Fruit fly (Drosophila melanogaster): ENCODE data around the gene veli.

veli gene

dm6 chr3R:25066856-25067255 lies 1.5 kb upstream of the veli start:
- TF ChIP-seq ovo (GFP tag; optimal IDR thresholded peaks at IDR 0.05) (no peak), CG7101 (tag; optimal IDR thresholded peaks at IDR 0.05) (no peak), Hr96 (GFP tag; optimal IDR thresholded peaks at IDR 0.05) (no peak), CG14711 (tag; optimal IDR thresholded peaks at IDR 0.05) (no peak), toe (GFP tag; optimal IDR thresholded peaks at IDR 0.05) (no peak), CG7045 (GFP tag; optimal IDR thresholded peaks at IDR 0.05) (no peak), CG12768 (GFP tag; optimal IDR thresholded peaks at IDR 0.05) (no peak), Clk (GFP tag; optimal IDR thresholded peaks at IDR 0.05) (no peak), CG33017 (tag; optimal IDR thresholded peaks at IDR 0.05) (no peak), CG11617 (GFP tag; optimal IDR thresholded peaks at IDR 0.05) (no peak), Mnt (GFP tag; optimal IDR thresholded peaks at IDR 0.05) (no peak), Crg-1 (GFP tag; optimal IDR thresholded peaks at IDR 0.05) (no peak), bab1 (GFP tag; optimal IDR thresholded peaks at IDR 0.05) (no peak)

dm6 chr3R:25060462-25060861 lies 4.9 kb downstream of the veli start:
- TF ChIP-seq kay (GFP tag; ENCODE audit: borderline replicate concordance) (peak; percentile 7), bab1 (GFP tag; optimal IDR thresholded peaks at IDR 0.05) (no peak)

- TF ChIP-seq pad (GFP tag; optimal IDR thresholded peaks at IDR 0.05) (peak; percentile 93), cnc (optimal IDR thresholded peaks at IDR 0.05) (no peak), Crg-1 (GFP tag; optimal IDR thresholded peaks at IDR 0.05) (no peak), bab1 (GFP tag; optimal IDR thresholded peaks at IDR 0.05) (no peak), CG11617 (GFP tag; optimal IDR thresholded peaks at IDR 0.05) (no peak), toe (GFP tag; optimal IDR thresholded peaks at IDR 0.05) (no peak), CG12768 (GFP tag; optimal IDR thresholded peaks at IDR 0.05) (peak; percentile 8), tj (GFP tag; optimal IDR thresholded peaks at IDR 0.05) (no peak), CG7101 (tag; optimal IDR thresholded peaks at IDR 0.05) (no peak), CG33017 (tag; optimal IDR thresholded peaks at IDR 0.05) (no peak), cic (GFP tag; optimal IDR thresholded peaks at IDR 0.05) (peak; percentile 56), kay (GFP tag; ENCODE audit: borderline replicate concordance) (peak; percentile 86), ovo (GFP tag; optimal IDR thresholded peaks at IDR 0.05) (peak; percentile 86), Hr96 (GFP tag; optimal IDR thresholded peaks at IDR 0.05) (no peak)
These were observed 8.8 kb downstream of the veli start for dm6 chr3R:25056488-25057157.

dm6 chr3R:25056016-25056415 lies 9.4 kb downstream of the veli start, which contains the start of the genes CG31111 and stac:
Gene CG31111 (minus strand): TSS chr3R:25056177.
Gene stac (plus strand): TSS chr3R:25056286.
- peak; percentile 32 for TF ChIP-seq CG33017 (tag; optimal IDR thresholded peaks at IDR 0.05)
- no peak for TF ChIP-seq CG5204 (GFP tag; optimal IDR thresholded peaks at IDR 0.05)
- peak; percentile 89 for TF ChIP-seq kay (GFP tag; ENCODE audit: borderline replicate concordance)
- TF ChIP-seq Mnt (GFP tag; optimal IDR thresholded peaks at IDR 0.05) = peak; percentile 6
- TF ChIP-seq CG14711 (tag; optimal IDR thresholded peaks at IDR 0.05) = peak; percentile 9
- peak; percentile 35 for TF ChIP-seq CG11617 (GFP tag; optimal IDR thresholded peaks at IDR 0.05)
- peak; percentile 12 for TF ChIP-seq CG7101 (tag; optimal IDR thresholded peaks at IDR 0.05)
- TF ChIP-seq CG12768 (GFP tag; optimal IDR thresholded peaks at IDR 0.05) = no peak

dm6 chr3R:25054451-25055188 lies 10.8 kb downstream of the veli start, which contains the start of gene CG31109:
Gene CG31109 (minus strand): TSS chr3R:25054653.
- TF ChIP-seq pad (GFP tag; optimal IDR thresholded peaks at IDR 0.05) (peak; percentile 32), Clk (GFP tag; optimal IDR thresholded peaks at IDR 0.05) (peak; percentile 7), tj (GFP tag; optimal IDR thresholded peaks at IDR 0.05) (peak; percentile 1), kay (GFP tag; ENCODE audit: borderline replicate concordance) (peak; percentile 88), Hr96 (GFP tag; optimal IDR thresholded peaks at IDR 0.05) (no peak), CG1620 (GFP tag; optimal IDR thresholded peaks at IDR 0.05) (peak; percentile 1), cic (GFP tag; optimal IDR thresholded peaks at IDR 0.05) (no peak), CG14711 (tag; optimal IDR thresholded peaks at IDR 0.05) (peak; percentile 43), CG33017 (tag; optimal IDR thresholded peaks at IDR 0.05) (no peak), toe (GFP tag; optimal IDR thresholded peaks at IDR 0.05) (peak; percentile 52), CG7101 (tag; optimal IDR thresholded peaks at IDR 0.05) (peak; percentile 15), CG11617 (GFP tag; optimal IDR thresholded peaks at IDR 0.05) (peak; percentile 23), Crg-1 (GFP tag; optimal IDR thresholded peaks at IDR 0.05) (peak; percentile 38), cnc (optimal IDR thresholded peaks at IDR 0.05) (no peak), CG7045 (GFP tag; optimal IDR thresholded peaks at IDR 0.05) (no peak), Mnt (GFP tag; optimal IDR thresholded peaks at IDR 0.05) (peak; percentile 42), ovo (GFP tag; optimal IDR thresholded peaks at IDR 0.05) (no peak), CG12768 (GFP tag; optimal IDR thresholded peaks at IDR 0.05) (no peak), bab1 (GFP tag; optimal IDR thresholded peaks at IDR 0.05) (peak; percentile 64), CG5204 (GFP tag; optimal IDR thresholded peaks at IDR 0.05) (no peak)

- no peak for TF ChIP-seq CG11617 (GFP tag; optimal IDR thresholded peaks at IDR 0.05)
- TF ChIP-seq cnc (optimal IDR thresholded peaks at IDR 0.05) = no peak
- TF ChIP-seq pad (GFP tag; optimal IDR thresholded peaks at IDR 0.05) = no peak
- no peak for TF ChIP-seq CG7045 (GFP tag; optimal IDR thresholded peaks at IDR 0.05)
- peak; percentile 92 for TF ChIP-seq kay (GFP tag; ENCODE audit: borderline replicate concordance)
- TF ChIP-seq ovo (GFP tag; optimal IDR thresholded peaks at IDR 0.05) = no peak
- no peak for TF ChIP-seq Crg-1 (GFP tag; optimal IDR thresholded peaks at IDR 0.05)
- TF ChIP-seq CG5204 (GFP tag; optimal IDR thresholded peaks at IDR 0.05) = no peak
- no peak for TF ChIP-seq Hr96 (GFP tag; optimal IDR thresholded peaks at IDR 0.05)
- TF ChIP-seq CG33017 (tag; optimal IDR thresholded peaks at IDR 0.05) = no peak
- no peak for TF ChIP-seq CG1620 (GFP tag; optimal IDR thresholded peaks at IDR 0.05)
- peak; percentile 78 for TF ChIP-seq cic (GFP tag; optimal IDR thresholded peaks at IDR 0.05)
- no peak for TF ChIP-seq bab1 (GFP tag; optimal IDR thresholded peaks at IDR 0.05)
- no peak for TF ChIP-seq Clk (GFP tag; optimal IDR thresholded peaks at IDR 0.05)
- TF ChIP-seq CG12768 (GFP tag; optimal IDR thresholded peaks at IDR 0.05) = no peak
- no peak for TF ChIP-seq CG7101 (tag; optimal IDR thresholded peaks at IDR 0.05)
- no peak for TF ChIP-seq CG14711 (tag; optimal IDR thresholded peaks at IDR 0.05)
- peak; percentile 43 for TF ChIP-seq Mnt (GFP tag; optimal IDR thresholded peaks at IDR 0.05)
- TF ChIP-seq toe (GFP tag; optimal IDR thresholded peaks at IDR 0.05) = no peak
- TF ChIP-seq tj (GFP tag; optimal IDR thresholded peaks at IDR 0.05) = peak; percentile 9
These were observed 13.8 kb downstream of the veli start for dm6 chr3R:25051441-25052097.
